Worm (Caenorhabditis elegans) whole organism, midembryonic: ENCODE measurements around the gene his-6.

Experiments
- cog-1 ChIP-seq: sonication (generic microtip); optimal IDR thresholded peaks from 2 replicates; lab custom pipeline; 2016; ENCODE audit warnings: missing genetic modification characterization, missing compliant biosample characterization
- flt-1 ChIP-seq: fragments of 200-800 bp; sonication (Bioruptor generic); IDR thresholded peaks from 2 replicates; pipeline ENCODE4 v1.3.6; 2022; ENCODE audit warnings: missing genetic modification characterization, missing compliant biosample characterization
- klf-2 ChIP-seq: fragments of 200-800 bp; sonication (Bioruptor generic); conservative IDR thresholded peaks from 2 replicates; pipeline ENCODE4 v1.3.6; 2022; ENCODE audit warnings: missing genetic modification reagents, missing genetic modification characterization, missing compliant biosample characterization
- med-1 ChIP-seq: sonication (generic microtip); optimal IDR thresholded peaks from 2 replicates; lab custom pipeline; 2017; ENCODE audit warnings: missing genetic modification characterization, mild to moderate bottlenecking, missing compliant biosample characterization, antibody characterized with exemption, missing genetic modification reagents; ENCODE audit not compliant: insufficient read depth
- tab-1 ChIP-seq: fragments of 200-800 bp; sonication (Bioruptor generic); IDR thresholded peaks from 2 replicates; pipeline ENCODE4 v1.3.6; 2022; ENCODE audit warnings: missing genetic modification characterization, missing compliant biosample characterization

DNA sequence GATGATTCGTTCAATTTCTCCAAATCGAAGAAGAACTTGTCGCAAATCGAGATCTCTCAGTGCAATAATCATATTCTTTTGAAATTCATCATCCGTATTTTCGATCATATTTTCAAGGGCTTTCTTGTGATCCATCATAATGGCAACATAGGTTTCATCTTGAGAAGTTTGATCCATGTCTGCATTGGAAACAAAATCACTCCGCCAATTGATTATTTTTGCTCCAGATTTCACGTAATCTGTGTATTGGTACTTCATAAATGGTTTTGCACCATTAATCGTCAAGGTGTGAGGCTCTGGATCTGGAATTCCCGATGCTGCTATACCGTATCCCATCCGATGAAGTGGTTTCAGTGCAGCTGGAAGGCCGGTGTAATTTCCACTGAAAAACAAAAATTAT lies 18.4 kb downstream of the his-6 start:
- no peak for TF ChIP-seq tab-1 (GFP tag; lab: Robert Waterston, UW)
- no peak for TF ChIP-seq klf-2 (GFP tag; lab: Robert Waterston, UW)
- TF ChIP-seq flt-1: no peak
- TF ChIP-seq cog-1: no peak
- no peak for TF ChIP-seq med-1 (GFP tag; lab: Kevin White, UChicago)
